Fruit fly (Drosophila melanogaster) whole organism, embryonic: Measurements from ENCODE around the gene CG17321.
A peak's percentile ranks its signal among the peaks of the same experiment; 100 is the strongest.

Experiments used
- ATbp ChIP-seq: fragments of 200-800 bp; sonication (Bioruptor generic); optimal IDR thresholded peaks from 2 replicates; lab custom pipeline; 2017; ENCODE audit warnings: missing biosample characterization, mild to moderate bottlenecking, missing genetic modification characterization, missing genetic modification reagents
- CG1024 ChIP-seq: fragments of 200-800 bp; sonication (Bioruptor generic); IDR thresholded peaks from 2 replicates; pipeline ENCODE4 v1.3.6; 2022; ENCODE audit warnings: missing biosample characterization, missing genetic modification characterization
- CG12769 ChIP-seq: fragments of 200-800 bp; sonication (Bioruptor generic); optimal IDR thresholded peaks from 2 replicates; lab custom pipeline; 2019; ENCODE audit warnings: missing biosample characterization, mild to moderate bottlenecking, missing genetic modification characterization, moderate library complexity
- CG13287 ChIP-seq: fragments of 200-800 bp; sonication (Bioruptor generic); IDR thresholded peaks from 2 replicates; pipeline ENCODE4 v1.3.6; 2022; ENCODE audit warnings: missing biosample characterization, missing genetic modification characterization; ENCODE audit not compliant: partially characterized antibody
- CG15479 ChIP-seq: fragments of 200-800 bp; sonication (Bioruptor generic); optimal IDR thresholded peaks from 3 replicates; lab custom pipeline; 2019; ENCODE audit warnings: missing biosample characterization, mild to moderate bottlenecking, missing genetic modification characterization, moderate library complexity
- CG17385 ChIP-seq: fragments of 200-800 bp; sonication (Bioruptor generic); optimal IDR thresholded peaks from 3 replicates; lab custom pipeline; 2018; ENCODE audit warnings: missing biosample characterization, mild to moderate bottlenecking, missing genetic modification characterization
- CG17568 ChIP-seq: fragments of 200-800 bp; sonication (Bioruptor generic); optimal IDR thresholded peaks from 2 replicates; lab custom pipeline; 2018; ENCODE audit warnings: missing biosample characterization, mild to moderate bottlenecking, missing genetic modification characterization, moderate library complexity
- CG1792 ChIP-seq: fragments of 200-800 bp; sonication (Bioruptor generic); optimal IDR thresholded peaks from 2 replicates; lab custom pipeline; 2016; ENCODE audit warnings: missing biosample characterization, missing genetic modification characterization
- CG2120 ChIP-seq: fragments of 200-800 bp; sonication (Bioruptor generic); optimal IDR thresholded peaks from 3 replicates; lab custom pipeline; 2016; ENCODE audit warnings: missing biosample characterization, missing genetic modification characterization
- CG34224 ChIP-seq: fragments of 200-800 bp; sonication (Bioruptor generic); IDR thresholded peaks from 3 replicates; pipeline ENCODE4 v1.3.6; 2022; ENCODE audit warnings: missing biosample characterization, missing genetic modification characterization; ENCODE audit not compliant: partially characterized antibody
- CG4820 ChIP-seq: fragments of 200-800 bp; sonication (Bioruptor generic); optimal IDR thresholded peaks from 3 replicates; lab custom pipeline; 2016; ENCODE audit warnings: missing biosample characterization, missing genetic modification characterization
- CG6791 ChIP-seq: fragments of 200-800 bp; sonication (Bioruptor generic); IDR thresholded peaks from 3 replicates; pipeline ENCODE4 v1.3.6; 2022; ENCODE audit warnings: missing biosample characterization, missing genetic modification characterization; ENCODE audit not compliant: partially characterized antibody
- CG8924 ChIP-seq: fragments of 200-800 bp; optimal IDR thresholded peaks from 3 replicates; lab custom pipeline; 2019; ENCODE audit warnings: missing biosample characterization, mild to moderate bottlenecking, missing genetic modification characterization, moderate library complexity
- CkIIα-i1 ChIP-seq: fragments of 200-800 bp; sonication (Bioruptor generic); IDR thresholded peaks from 2 replicates; pipeline ENCODE4 v1.3.6; 2022; ENCODE audit warnings: missing biosample characterization, missing genetic modification characterization
- D ChIP-seq, 2 experiments: fragments of 200-800 bp in 1 of 2; fragments of >200 bp in 1 of 2; sonication (Bioruptor generic) in 1 of 2; optimal IDR thresholded peaks; 2 replicates in 1 of 2; 3 replicates in 1 of 2; lab custom pipeline; 2017; ENCODE audit warnings: mild to moderate bottlenecking in 1 of 2, missing biosample characterization in 1 of 2, missing genetic modification characterization in 1 of 2, missing genetic modification reagents in 1 of 2
- D19B ChIP-seq: fragments of 200-800 bp; sonication (Bioruptor generic); optimal IDR thresholded peaks from 2 replicates; lab custom pipeline; 2017; ENCODE audit warnings: missing biosample characterization, mild to moderate bottlenecking, missing genetic modification characterization
- Dek ChIP-seq: fragments of 200-800 bp; sonication (Bioruptor generic); optimal IDR thresholded peaks from 3 replicates; lab custom pipeline; 2019; ENCODE audit warnings: missing biosample characterization, mild to moderate bottlenecking, missing genetic modification characterization, moderate library complexity
- GATAe ChIP-seq: fragments of 200-800 bp; sonication (Bioruptor generic); conservative IDR thresholded peaks from 2 replicates; pipeline ENCODE4 v1.3.6; 2022; ENCODE audit warnings: missing biosample characterization, missing genetic modification characterization
- Hey ChIP-seq: fragments of 200-800 bp; sonication (Bioruptor generic); optimal IDR thresholded peaks from 3 replicates; lab custom pipeline; 2018; ENCODE audit warnings: missing biosample characterization, mild to moderate bottlenecking, missing genetic modification characterization
- Max ChIP-seq: fragments of 200-800 bp; sonication (Bioruptor generic); optimal IDR thresholded peaks from 2 replicates; lab custom pipeline; 2016; ENCODE audit warnings: missing biosample characterization, mild to moderate bottlenecking, missing genetic modification characterization
- NC2β ChIP-seq: fragments of 200-800 bp; sonication (Bioruptor generic); optimal IDR thresholded peaks from 2 replicates; lab custom pipeline; 2016; ENCODE audit warnings: missing biosample characterization, missing genetic modification characterization
- Nf-YC ChIP-seq: fragments of 200-800 bp; optimal IDR thresholded peaks from 3 replicates; lab custom pipeline; 2019; ENCODE audit warnings: missing biosample characterization, mild to moderate bottlenecking, missing genetic modification characterization, moderate library complexity
- Poxn ChIP-seq: fragments of 200-800 bp; sonication (Bioruptor generic); IDR thresholded peaks from 2 replicates; pipeline ENCODE4 v1.3.6; 2022; ENCODE audit warnings: missing biosample characterization, missing genetic modification characterization
- Ptx1 ChIP-seq: fragments of 200-800 bp; sonication (Bioruptor generic); IDR thresholded peaks from 2 replicates; pipeline ENCODE4 v1.3.6; 2022; ENCODE audit warnings: missing biosample characterization, missing genetic modification characterization
- Rx ChIP-seq: fragments of 200-800 bp; sonication (Bioruptor generic); IDR thresholded peaks from 2 replicates; pipeline ENCODE4 v1.3.6; 2022; ENCODE audit warnings: missing biosample characterization, missing genetic modification characterization
- Spps ChIP-seq: fragments of 200-800 bp; sonication (Bioruptor generic); optimal IDR thresholded peaks from 2 replicates; lab custom pipeline; 2018; ENCODE audit warnings: missing biosample characterization, mild to moderate bottlenecking, missing genetic modification characterization
- aop ChIP-seq: fragments of 200-800 bp; sonication (Bioruptor generic); IDR thresholded peaks from 2 replicates; pipeline ENCODE4 v1.3.6; 2022; ENCODE audit warnings: missing biosample characterization, missing genetic modification characterization
- ato ChIP-seq: fragments of 200-800 bp; sonication (Bioruptor generic); IDR thresholded peaks from 2 replicates; pipeline ENCODE4 v1.3.6; 2022; ENCODE audit warnings: missing biosample characterization, missing genetic modification characterization; ENCODE audit not compliant: partially characterized antibody
- az2 ChIP-seq: fragments of 200-800 bp; sonication (Bioruptor generic); optimal IDR thresholded peaks from 3 replicates; lab custom pipeline; 2016; ENCODE audit warnings: missing biosample characterization, missing genetic modification characterization
- corto ChIP-seq: fragments of 200-800 bp; sonication (Bioruptor generic); optimal IDR thresholded peaks from 2 replicates; lab custom pipeline; 2016; ENCODE audit warnings: missing biosample characterization, mild to moderate bottlenecking, missing genetic modification characterization, moderate library complexity
- crol ChIP-seq: fragments of 200-800 bp; sonication (Bioruptor generic); IDR thresholded peaks from 2 replicates; pipeline ENCODE4 v1.3.6; 2022; ENCODE audit warnings: missing biosample characterization, missing genetic modification characterization
- crp ChIP-seq, 2 experiments: fragments of 200-800 bp; sonication (Bioruptor generic); optimal IDR thresholded peaks; 2 replicates in 1 of 2; 3 replicates in 1 of 2; lab custom pipeline; 2017; ENCODE audit warnings: missing biosample characterization in 2 of 2, missing genetic modification characterization in 2 of 2, mild to moderate bottlenecking in 1 of 2, moderate library complexity in 1 of 2
- grau ChIP-seq: fragments of 200-800 bp; optimal IDR thresholded peaks from 3 replicates; lab custom pipeline; 2019; ENCODE audit warnings: missing biosample characterization, mild to moderate bottlenecking, missing genetic modification characterization, moderate library complexity
- grn ChIP-seq: fragments of 200-800 bp; sonication (Bioruptor generic); optimal IDR thresholded peaks from 3 replicates; lab custom pipeline; 2017; ENCODE audit warnings: missing biosample characterization, missing genetic modification characterization
- gsb-n ChIP-seq: fragments of 200-800 bp; sonication (Bioruptor generic); optimal IDR thresholded peaks from 3 replicates; lab custom pipeline; 2018; ENCODE audit warnings: missing biosample characterization, mild to moderate bottlenecking, missing genetic modification characterization
- gt ChIP-seq: fragments of 200-800 bp; sonication (Bioruptor generic); IDR thresholded peaks from 2 replicates; pipeline ENCODE4 v1.3.6; 2022; ENCODE audit warnings: missing biosample characterization, missing genetic modification characterization
- hkb ChIP-seq, 2 experiments: fragments of 200-800 bp in 1 of 2; fragments of >200 bp in 1 of 2; sonication (Bioruptor generic) in 1 of 2; IDR thresholded peaks in 1 of 2; optimal IDR thresholded peaks in 1 of 2; 2 replicates each; pipeline versions ENCODE4 v1.3.6 to Lab custom; 2017 to 2022; ENCODE audit warnings: missing biosample characterization in 1 of 2, missing genetic modification characterization in 1 of 2
- mirr ChIP-seq: fragments of 200-800 bp; sonication (Bioruptor generic); optimal IDR thresholded peaks from 3 replicates; lab custom pipeline; 2018; ENCODE audit warnings: missing biosample characterization, mild to moderate bottlenecking, missing genetic modification characterization
- nerfin-1 ChIP-seq: fragments of 200-800 bp; sonication (Bioruptor generic); optimal IDR thresholded peaks from 3 replicates; lab custom pipeline; 2019; ENCODE audit warnings: missing biosample characterization, mild to moderate bottlenecking, missing genetic modification characterization, moderate library complexity
- nom ChIP-seq: fragments of 200-800 bp; sonication (Bioruptor generic); optimal IDR thresholded peaks from 2 replicates; lab custom pipeline; 2017; ENCODE audit warnings: missing biosample characterization, missing genetic modification characterization, mild to moderate bottlenecking, moderate library complexity, missing genetic modification reagents
- pan ChIP-seq, 4 experiments: fragments of >200 bp in 3 of 4; fragments of 200-800 bp in 1 of 4; sonication (Bioruptor generic) in 1 of 4; optimal IDR thresholded peaks in 3 of 4; IDR thresholded peaks in 1 of 4; 2 replicates each; pipeline versions ENCODE4 v1.3.6 to Lab custom; 2017 to 2022; ENCODE audit warnings: missing biosample characterization in 2 of 4, missing genetic modification characterization in 2 of 4, mixed read lengths in 1 of 4
- pum ChIP-seq: fragments of 200-800 bp; sonication (Bioruptor generic); optimal IDR thresholded peaks from 2 replicates; lab custom pipeline; 2016; ENCODE audit warnings: missing biosample characterization, missing genetic modification characterization
- ro ChIP-seq: fragments of 200-800 bp; sonication (Bioruptor generic); IDR thresholded peaks from 2 replicates; pipeline ENCODE4 v1.3.6; 2022; ENCODE audit warnings: missing biosample characterization, missing genetic modification characterization
- sr ChIP-seq: fragments of 200-800 bp; sonication (Bioruptor generic); IDR thresholded peaks from 3 replicates; pipeline ENCODE4 v1.3.6; 2022; ENCODE audit warnings: missing biosample characterization, missing genetic modification characterization
- tll ChIP-seq, 2 experiments: fragments of 200-800 bp in 1 of 2; fragments of >200 bp in 1 of 2; sonication (Bioruptor generic) in 1 of 2; optimal IDR thresholded peaks; 2 replicates each; lab custom pipeline; 2017 to 2019; ENCODE audit warnings: missing biosample characterization in 2 of 2, missing genetic modification characterization in 2 of 2, mild to moderate bottlenecking in 1 of 2, moderate library complexity in 1 of 2
- toy ChIP-seq: fragments of 200-800 bp; sonication (Bioruptor generic); IDR thresholded peaks from 2 replicates; pipeline ENCODE4 v1.3.6; 2022; ENCODE audit warnings: missing biosample characterization, missing genetic modification characterization
- tup ChIP-seq: fragments of 200-800 bp; sonication (Bioruptor generic); optimal IDR thresholded peaks from 2 replicates; lab custom pipeline; 2016; ENCODE audit warnings: missing biosample characterization, mild to moderate bottlenecking, missing genetic modification characterization, moderate library complexity
- unpg ChIP-seq: fragments of 200-800 bp; sonication (Bioruptor generic); optimal IDR thresholded peaks from 3 replicates; lab custom pipeline; 2018; ENCODE audit warnings: missing biosample characterization, mild to moderate bottlenecking, missing genetic modification characterization, moderate library complexity
- z ChIP-seq: fragments of 200-800 bp; sonication (Bioruptor generic); IDR thresholded peaks from 3 replicates; pipeline ENCODE4 v1.3.6; 2022; ENCODE audit warnings: missing biosample characterization, missing genetic modification characterization

The CG17321 gene

dm6 chr2L:18815194-18815593 is 29.8 kb upstream of the CG17321 start (continued):
- TF ChIP-seq pum (GFP tag; lab: Kevin White, UChicago), result no peak
- no peak for TF ChIP-seq az2 (GFP tag; lab: Kevin White, UChicago)
- TF ChIP-seq CG17385 (GFP tag; lab: Kevin White, UChicago), result no peak
- no peak for TF ChIP-seq CkIIα-i1 (GFP tag; lab: Robert Waterston, UW)
- no peak for TF ChIP-seq z
- TF ChIP-seq hkb (optimal IDR thresholded peaks at IDR 0.05; lab: Kevin White, UChicago), result no peak
- TF ChIP-seq hkb (GFP tag; IDR thresholded peaks at IDR 0.05; lab: Robert Waterston, UW), result 0 out of 2 replicates have a peak, but pooled peaks have one; percentile 36
- peak; percentile 18 for TF ChIP-seq Hey (tag; lab: Kevin White, UChicago)
- peak; percentile 29 for TF ChIP-seq Nf-YC
- TF ChIP-seq grn (GFP tag; lab: Kevin White, UChicago), result no peak
- TF ChIP-seq mirr (GFP tag; lab: Kevin White, UChicago), result peak; percentile 88
- TF ChIP-seq corto (GFP tag; lab: Kevin White, UChicago), result no peak
- peak; percentile 48 for TF ChIP-seq gsb-n (tag; lab: Kevin White, UChicago)
- peak; percentile 83 for TF ChIP-seq crol (GFP tag; lab: Robert Waterston, UW)
- TF ChIP-seq tup (GFP tag; lab: Kevin White, UChicago), result no peak
- TF ChIP-seq CG6791 (GFP tag; lab: Robert Waterston, UW), result no peak
- TF ChIP-seq nerfin-1, result peak; percentile 11
- no peak for TF ChIP-seq Dek (tag; lab: Kevin White, UChicago)
- TF ChIP-seq NC2β (GFP tag; lab: Kevin White, UChicago), result no peak
- no peak for TF ChIP-seq grau (tag; lab: Kevin White, UChicago)
- TF ChIP-seq unpg, result no peak
- no peak for TF ChIP-seq CG1792 (GFP tag; lab: Kevin White, UChicago)
- no peak for TF ChIP-seq Ptx1 (GFP tag; lab: Robert Waterston, UW)
- TF ChIP-seq Spps (tag; lab: Kevin White, UChicago), result no peak
- TF ChIP-seq ATbp (GFP tag; lab: Kevin White, UChicago), result no peak
- TF ChIP-seq CG4820 (GFP tag; lab: Kevin White, UChicago), result no peak
- TF ChIP-seq CG17568 (GFP tag; lab: Kevin White, UChicago), result no peak
- no peak for TF ChIP-seq nom
- no peak for TF ChIP-seq CG13287 (GFP tag; lab: Robert Waterston, UW)
- no peak for TF ChIP-seq CG1024
- TF ChIP-seq Poxn, result no peak
- no peak for TF ChIP-seq pan (optimal IDR thresholded peaks at IDR 0.05; lab: Kevin White, UChicago)
- no peak for TF ChIP-seq pan (GFP tag; optimal IDR thresholded peaks at IDR 0.05 in 1 of 2, IDR thresholded peaks at IDR 0.05 in 1 of 2)
- no peak for TF ChIP-seq CG34224
- no peak for TF ChIP-seq CG12769
- TF ChIP-seq CG8924, result no peak
- no peak for TF ChIP-seq D19B (GFP tag; lab: Kevin White, UChicago)
- no peak for TF ChIP-seq CG15479
- no peak for TF ChIP-seq D (optimal IDR thresholded peaks at IDR 0.05; lab: Kevin White, UChicago)
- TF ChIP-seq D (GFP tag; optimal IDR thresholded peaks at IDR 0.05; lab: Kevin White, UChicago), result peak; percentile 27
- TF ChIP-seq sr (GFP tag; lab: Robert Waterston, UW), result no peak
- no peak for TF ChIP-seq CG2120 (GFP tag; lab: Kevin White, UChicago)
- no peak for TF ChIP-seq aop (GFP tag; lab: Robert Waterston, UW)
- no peak for TF ChIP-seq Max (GFP tag; lab: Kevin White, UChicago)
- no peak for TF ChIP-seq crp (GFP tag; optimal IDR thresholded peaks at IDR 0.05; lab: Kevin White, UChicago)
- TF ChIP-seq toy (GFP tag; lab: Robert Waterston, UW), result no peak
- no peak for TF ChIP-seq gt
- TF ChIP-seq tll (GFP tag; optimal IDR thresholded peaks at IDR 0.05; lab: Kevin White, UChicago), result peak in 1 of 2 experiments; percentile 59
- no peak for TF ChIP-seq ro (GFP tag; lab: Robert Waterston, UW)
- no peak for TF ChIP-seq ato (GFP tag; lab: Robert Waterston, UW)
- no peak for TF ChIP-seq Rx (GFP tag; lab: Robert Waterston, UW)
- TF ChIP-seq GATAe (GFP tag; lab: Robert Waterston, UW), result no peak
